Worm (Caenorhabditis elegans): ENCODE data around the gene dod-22.

DNA sequence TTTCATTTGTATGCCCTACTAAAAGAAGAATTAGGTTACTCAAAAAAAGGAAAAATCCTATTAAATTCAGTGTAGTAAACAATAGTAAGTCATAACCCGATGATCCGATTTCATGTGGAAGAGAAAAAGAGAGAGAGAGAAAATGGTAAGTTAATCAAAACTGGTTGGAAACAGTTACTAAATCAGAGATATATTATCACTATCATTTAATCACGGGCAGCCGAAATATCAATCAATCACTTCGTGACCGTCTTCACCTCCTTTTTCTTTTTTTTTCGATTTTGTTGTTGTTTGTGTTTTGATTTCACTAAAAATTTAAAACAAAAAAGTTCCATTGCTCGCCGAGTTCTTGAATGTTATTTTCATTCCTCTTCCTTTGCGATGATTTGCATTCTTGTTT lies 32.4 kb downstream of the dod-22 start:
- TF ChIP-seq nhr-11 (tag; optimal IDR thresholded peaks at IDR 0.05) (no peak), sma-3 (GFP tag; optimal IDR thresholded peaks at IDR 0.05) (no peak)
